Worm (Caenorhabditis elegans) whole organism, mixed stage, embryonic: Measurements from ENCODE around the gene clec-60.

Source experiments
- bed-3 ChIP-seq: fragments of 200-800 bp; sonication (Bioruptor generic); optimal IDR thresholded peaks from 3 replicates; lab custom pipeline; 2018; ENCODE audit warnings: mild to moderate bottlenecking, missing genetic modification characterization, moderate library complexity, missing compliant biosample characterization
- ces-1 ChIP-seq: fragments of 150-350 bp; optimal IDR thresholded peaks from 2 replicates; lab custom pipeline; 2014; ENCODE audit warnings: missing biosample characterization, missing genetic modification reagents, missing genetic modification characterization
- elt-3 ChIP-seq: fragments of 150-350 bp; optimal IDR thresholded peaks from 2 replicates; lab custom pipeline; 2014; ENCODE audit warnings: missing biosample characterization, missing genetic modification characterization
- hlh-1 ChIP-seq: fragments of 150-350 bp; optimal IDR thresholded peaks from 2 replicates; lab custom pipeline; 2014; ENCODE audit warnings: missing biosample characterization, missing genetic modification reagents, missing genetic modification characterization
- lin-13 ChIP-seq: fragments of 150-350 bp; optimal IDR thresholded peaks from 2 replicates; lab custom pipeline; 2014; ENCODE audit warnings: missing biosample characterization, missing genetic modification characterization
- mep-1 ChIP-seq: fragments of 150-350 bp; optimal IDR thresholded peaks from 2 replicates; lab custom pipeline; 2017; ENCODE audit warnings: missing biosample characterization, missing genetic modification reagents, missing genetic modification characterization, inconsistent platforms
- nhr-237 ChIP-seq: fragments of 150-350 bp; optimal IDR thresholded peaks from 2 replicates; lab custom pipeline; 2014; ENCODE audit warnings: missing biosample characterization, missing genetic modification characterization
- snpc-4 ChIP-seq: fragments of 150-350 bp; optimal IDR thresholded peaks from 2 replicates; lab custom pipeline; 2014; ENCODE audit warnings: missing biosample characterization, missing genetic modification characterization
- unc-120 ChIP-seq: sonication (generic microtip); optimal IDR thresholded peaks from 2 replicates; lab custom pipeline; 2017; ENCODE audit warnings: missing genetic modification characterization, missing compliant biosample characterization; ENCODE audit not compliant: poor library complexity, severe bottlenecking
- unc-39 ChIP-seq: fragments of 150-350 bp; optimal IDR thresholded peaks from 2 replicates; lab custom pipeline; 2014; ENCODE audit warnings: missing biosample characterization, missing genetic modification characterization
- unc-62 ChIP-seq: fragments of 150-350 bp; optimal IDR thresholded peaks from 2 replicates; lab custom pipeline; 2014; ENCODE audit warnings: missing biosample characterization, missing genetic modification reagents, missing genetic modification characterization
- ztf-11 ChIP-seq: fragments of 150-350 bp; optimal IDR thresholded peaks from 2 replicates; lab custom pipeline; 2014; ENCODE audit warnings: missing biosample characterization, missing genetic modification characterization

- no peak for TF ChIP-seq unc-62 (GFP tag; lab: Kevin White, UChicago)
- TF ChIP-seq unc-39 (tag; lab: Kevin White, UChicago): no peak
- TF ChIP-seq hlh-1 (tag; lab: Kevin White, UChicago): no peak
- no peak for TF ChIP-seq snpc-4
- no peak for TF ChIP-seq elt-3
- no peak for TF ChIP-seq mep-1 (tag; lab: Kevin White, UChicago)
- TF ChIP-seq bed-3 (GFP tag; lab: Kevin White, UChicago): no peak
- no peak for TF ChIP-seq ztf-11 (tag; lab: Kevin White, UChicago)
- TF ChIP-seq nhr-237 (tag; lab: Kevin White, UChicago): no peak
- no peak for TF ChIP-seq lin-13 (tag; lab: Kevin White, UChicago)
- TF ChIP-seq ces-1 (GFP tag; lab: Kevin White, UChicago): no peak
- no peak for TF ChIP-seq unc-120 (tag; lab: Kevin White, UChicago)
These were observed 38.2 kb upstream of the clec-60 start for ce11 chrII:10519863-10520262.
